Worm (Caenorhabditis elegans) whole organism, young adult: ENCODE data around the gene F53F8.7.

ENCODE experiments used
- hlh-12 ChIP-seq: sonication (generic microtip); optimal IDR thresholded peaks from 2 replicates; lab custom pipeline; 2016; ENCODE audit warnings: missing genetic modification characterization, missing compliant biosample characterization
- lsl-1 ChIP-seq: fragments of 200-800 bp; sonication (Bioruptor generic); optimal IDR thresholded peaks from 2 replicates; lab custom pipeline; 2018; ENCODE audit warnings: mild to moderate bottlenecking, missing genetic modification characterization, moderate library complexity, missing compliant biosample characterization
- somi-1 ChIP-seq: fragments of 200-800 bp; sonication (Bioruptor generic); optimal IDR thresholded peaks from 2 replicates; lab custom pipeline; 2018; ENCODE audit warnings: mild to moderate bottlenecking, missing genetic modification characterization, missing compliant biosample characterization

DNA sequence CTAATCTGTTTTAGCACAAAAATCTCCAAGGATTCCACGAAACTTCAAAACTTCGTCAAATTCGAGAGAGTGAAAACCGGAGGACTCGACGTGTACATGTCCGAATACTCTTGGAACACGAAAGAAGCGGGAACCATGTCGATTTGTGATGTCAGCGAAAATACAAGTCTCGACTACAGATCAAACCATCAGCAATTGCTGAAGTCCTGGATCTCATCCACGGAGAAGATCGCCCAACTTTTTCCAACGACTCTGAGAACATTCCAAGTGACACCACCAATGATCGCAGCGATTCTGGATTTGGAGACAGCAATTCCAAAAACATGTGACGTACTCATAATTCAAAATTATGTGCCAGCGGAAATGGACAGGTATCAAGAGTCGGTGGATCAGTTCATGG, 24.3 kb upstream of the F53F8.7 start:
- TF ChIP-seq somi-1 (GFP tag; lab: Kevin White, UChicago) (no peak), hlh-12 (no peak), lsl-1 (GFP tag; lab: Kevin White, UChicago) (no peak)
